Worm (Caenorhabditis elegans): ENCODE measurements around the gene F54C9.14.

DNA sequence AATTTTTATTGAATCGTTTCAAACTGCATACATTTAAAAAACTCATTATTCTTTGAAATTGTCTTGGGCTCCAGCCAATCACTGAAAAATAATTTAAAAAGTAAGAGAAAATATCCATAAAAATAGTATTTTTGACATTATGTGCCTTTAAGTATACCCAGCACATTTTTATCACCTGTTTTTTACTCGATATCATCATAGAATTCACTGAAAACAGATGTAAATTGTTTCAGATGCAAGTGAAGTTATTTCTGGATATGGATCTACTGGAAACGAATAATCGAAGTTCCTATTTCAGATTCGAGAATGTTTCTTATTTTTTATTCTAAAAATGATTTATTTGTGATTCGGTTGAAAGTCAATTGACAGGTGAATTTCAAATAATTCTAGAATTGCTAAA, 7.5 kb upstream of the F54C9.14 start:
- TF ChIP-seq ama-1 (optimal IDR thresholded peaks at IDR 0.05) (no peak), ztf-11 (tag; optimal IDR thresholded peaks at IDR 0.05) (no peak), ZK546.5 (tag; optimal IDR thresholded peaks at IDR 0.05) (no peak), dmd-4 (tag; optimal IDR thresholded peaks at IDR 0.05) (no peak), sem-4 (tag; optimal IDR thresholded peaks at IDR 0.05) (no peak), ztf-1 (GFP tag; conservative IDR thresholded peaks at IDR 0.05) (no peak), unc-62 (GFP tag; optimal IDR thresholded peaks at IDR 0.05) (no peak), ceh-82 (tag; optimal IDR thresholded peaks at IDR 0.05) (no peak), lin-11 (tag; optimal IDR thresholded peaks at IDR 0.05) (no peak), nhr-12 (tag; optimal IDR thresholded peaks at IDR 0.05) (no peak), crh-2 (tag; optimal IDR thresholded peaks at IDR 0.05) (no peak)
